Worm (Caenorhabditis elegans): ENCODE data around the gene col-73.
A peak's percentile ranks its signal among the peaks of the same experiment; 100 is the strongest.

col-73 gene

DNA sequence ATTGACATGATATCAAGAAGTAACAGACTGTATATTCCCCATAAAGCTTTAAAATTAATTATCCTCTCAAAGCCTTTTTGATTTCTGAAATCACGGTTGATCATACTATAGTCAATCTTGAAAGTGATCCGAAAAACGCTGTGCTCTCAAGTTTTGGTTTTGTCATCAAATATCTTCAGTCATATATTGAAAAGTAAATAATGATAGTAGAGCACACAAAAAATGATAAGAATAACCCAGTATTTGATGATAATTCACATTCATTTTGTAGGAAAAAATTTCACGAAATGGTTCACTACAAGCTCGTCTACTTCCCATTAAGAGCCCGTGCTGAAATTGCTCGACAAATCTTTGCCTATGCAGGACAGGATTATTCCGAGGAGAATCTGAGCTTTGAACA lies 6.7 kb upstream of the col-73 start, which contains the start of gene gst-6:
Gene gst-6, plus strand, starts transcription at position 263 of the 400 bp plus-strand sequence.
- TF ChIP-seq snpc-4 (tag; optimal IDR thresholded peaks at IDR 0.05) (no peak), mml-1 (tag; optimal IDR thresholded peaks at IDR 0.05) (no peak), zag-1 (tag; optimal IDR thresholded peaks at IDR 0.05) (no peak), nhr-12 (tag; optimal IDR thresholded peaks at IDR 0.05) (no peak), aly-2 (tag; optimal IDR thresholded peaks at IDR 0.05) (no peak), ceh-82 (tag; optimal IDR thresholded peaks at IDR 0.05) (no peak), fos-1 (tag; optimal IDR thresholded peaks at IDR 0.05) (no peak), nhr-76 (tag; optimal IDR thresholded peaks at IDR 0.05) (no peak), unc-39 (tag; optimal IDR thresholded peaks at IDR 0.05) (no peak), nhr-11 (tag; optimal IDR thresholded peaks at IDR 0.05) (no peak), egl-5 (tag; optimal IDR thresholded peaks at IDR 0.05) (no peak), skn-1 (tag; optimal IDR thresholded peaks at IDR 0.05) (peak; percentile 81), egl-27 (tag; optimal IDR thresholded peaks at IDR 0.05) (no peak), eor-1 (tag; optimal IDR thresholded peaks at IDR 0.05) (no peak), pha-4 (tag; optimal IDR thresholded peaks at IDR 0.05) (peak; percentile 53), elt-2 (tag; optimal IDR thresholded peaks at IDR 0.05) (peak; percentile 76), nhr-237 (tag; optimal IDR thresholded peaks at IDR 0.05) (no peak), pqm-1 (tag; optimal IDR thresholded peaks at IDR 0.05) (peak; percentile 59), nhr-28 (tag; optimal IDR thresholded peaks at IDR 0.05) (no peak), ceh-28 (tag; optimal IDR thresholded peaks at IDR 0.05) (no peak)

DNA sequence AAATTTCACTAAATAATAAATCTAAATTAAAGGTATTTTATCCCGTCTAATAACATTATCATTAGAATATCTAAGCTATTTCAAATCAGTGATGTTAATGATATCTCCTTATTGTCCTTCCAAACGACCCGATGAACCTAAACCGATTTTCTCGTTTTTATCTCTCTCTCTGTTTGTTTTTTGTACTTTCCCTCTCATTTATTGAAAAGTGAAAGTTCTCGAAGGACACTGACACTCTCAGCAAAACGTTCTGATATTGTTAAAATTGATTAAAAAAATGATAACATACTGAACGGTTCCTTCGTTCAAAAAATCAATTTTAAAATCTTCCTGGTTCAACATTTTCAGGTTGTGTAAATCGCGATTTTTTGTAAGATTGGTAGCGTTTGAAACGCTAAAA lies 3.2 kb upstream of the col-73 start, which contains the start of gene F11G11.13:
Gene F11G11.13, minus strand, starts transcription at position 89 of the 400 bp plus-strand sequence.
- no peak for TF ChIP-seq fkh-2 (tag; optimal IDR thresholded peaks at IDR 0.05)
- TF ChIP-seq zag-1 (tag; optimal IDR thresholded peaks at IDR 0.05): no peak
- peak; percentile 67 for TF ChIP-seq nhr-25 (tag; optimal IDR thresholded peaks at IDR 0.05)
- no peak for TF ChIP-seq fos-1 (tag; optimal IDR thresholded peaks at IDR 0.05)
- peak; percentile 55 for TF ChIP-seq nhr-23 (tag; optimal IDR thresholded peaks at IDR 0.05)
- TF ChIP-seq nhr-43 (tag; optimal IDR thresholded peaks at IDR 0.05; ENCODE audit: poor library complexity, severe bottlenecking): peak; percentile 27
- no peak for TF ChIP-seq mdl-1 (tag; optimal IDR thresholded peaks at IDR 0.05)
- peak in 1 of 3 experiments; percentile 6 for TF ChIP-seq elt-3 (tag; optimal IDR thresholded peaks at IDR 0.05)

ce11 chrII:4874335-4874861 lies 1.5 kb upstream of the col-73 start, which contains the start of gene F11G11.15:
Gene F11G11.15 (plus strand): TSS chrII:4874845.
- TF ChIP-seq elt-3 (tag; optimal IDR thresholded peaks at IDR 0.05): peak in 1 of 3 experiments; percentile 42
- no peak for TF ChIP-seq aly-2 (tag; optimal IDR thresholded peaks at IDR 0.05)
- TF ChIP-seq nhr-43 (tag; optimal IDR thresholded peaks at IDR 0.05; ENCODE audit: poor library complexity, severe bottlenecking): peak; percentile 25
- no peak for TF ChIP-seq unc-62 (GFP tag; optimal IDR thresholded peaks at IDR 0.05)
- TF ChIP-seq fos-1 (tag; optimal IDR thresholded peaks at IDR 0.05): no peak
- no peak for TF ChIP-seq pha-4 (tag; optimal IDR thresholded peaks at IDR 0.05)
- TF ChIP-seq nhr-237 (tag; optimal IDR thresholded peaks at IDR 0.05): no peak
- TF ChIP-seq nhr-25 (tag; optimal IDR thresholded peaks at IDR 0.05): peak; percentile 79
- no peak for TF ChIP-seq ama-1 (optimal IDR thresholded peaks at IDR 0.05)
- TF ChIP-seq skn-1 (tag; optimal IDR thresholded peaks at IDR 0.05): no peak
- TF ChIP-seq ztf-11 (tag; optimal IDR thresholded peaks at IDR 0.05): no peak
- TF ChIP-seq nhr-11 (tag; optimal IDR thresholded peaks at IDR 0.05): no peak
- no peak for TF ChIP-seq jun-1 (tag; optimal IDR thresholded peaks at IDR 0.05)
- no peak for TF ChIP-seq elt-1 (tag; optimal IDR thresholded peaks at IDR 0.05)
- no peak for TF ChIP-seq unc-39 (tag; optimal IDR thresholded peaks at IDR 0.05)
- TF ChIP-seq lin-39 (tag; optimal IDR thresholded peaks at IDR 0.05): no peak
- TF ChIP-seq nhr-28 (tag; optimal IDR thresholded peaks at IDR 0.05): no peak
- no peak for TF ChIP-seq nhr-76 (tag; optimal IDR thresholded peaks at IDR 0.05)
- no peak for TF ChIP-seq hmg-11 (tag; optimal IDR thresholded peaks at IDR 0.05)
- TF ChIP-seq eor-1 (tag; optimal IDR thresholded peaks at IDR 0.05): no peak

DNA sequence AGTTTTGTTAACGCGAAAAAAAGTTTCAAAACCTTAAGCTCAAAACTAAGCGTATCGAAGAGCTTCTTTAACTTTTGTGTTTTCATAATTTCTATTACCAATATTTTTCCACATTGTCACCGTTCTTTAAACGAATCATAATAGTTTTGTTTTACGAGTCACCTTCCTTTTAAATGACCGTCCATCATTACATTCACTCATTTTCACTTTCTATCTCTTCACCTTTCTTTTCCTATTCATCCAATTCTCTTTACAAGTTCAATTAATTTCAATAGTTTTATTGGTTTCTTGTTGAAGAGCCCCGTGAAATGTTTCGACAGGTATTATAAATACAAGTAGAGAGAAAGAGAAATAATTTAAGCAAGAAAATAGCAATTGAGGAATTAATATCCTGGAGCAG lies 1.1 kb downstream of the col-73 start:
- TF ChIP-seq zag-1 (tag; optimal IDR thresholded peaks at IDR 0.05): no peak
- TF ChIP-seq nhr-43 (tag; optimal IDR thresholded peaks at IDR 0.05; ENCODE audit: poor library complexity, severe bottlenecking): peak; percentile 35
- no peak for TF ChIP-seq R02D3.7 (tag; optimal IDR thresholded peaks at IDR 0.05)

ce11 chrII:4870691-4871090 lies 2.2 kb downstream of the col-73 start, which contains the start of gene col-20:
Gene col-20 (minus strand): TSS chrII:4870791.
- TF ChIP-seq ceh-28 (tag; optimal IDR thresholded peaks at IDR 0.05) (no peak), lin-15B (tag; optimal IDR thresholded peaks at IDR 0.05) (no peak), nhr-11 (tag; optimal IDR thresholded peaks at IDR 0.05) (no peak), nhr-12 (tag; optimal IDR thresholded peaks at IDR 0.05) (no peak), zag-1 (tag; optimal IDR thresholded peaks at IDR 0.05) (no peak), jun-1 (tag; optimal IDR thresholded peaks at IDR 0.05) (no peak), ztf-4 (tag; optimal IDR thresholded peaks at IDR 0.05) (no peak), hmg-11 (tag; optimal IDR thresholded peaks at IDR 0.05) (no peak), unc-39 (tag; optimal IDR thresholded peaks at IDR 0.05) (no peak), R02D3.7 (tag; optimal IDR thresholded peaks at IDR 0.05) (no peak), nhr-43 (tag; optimal IDR thresholded peaks at IDR 0.05; ENCODE audit: poor library complexity, severe bottlenecking) (no peak), nhr-77 (tag; optimal IDR thresholded peaks at IDR 0.05) (no peak), ceh-9 (tag; optimal IDR thresholded peaks at IDR 0.05) (no peak)
